Fruit fly (Drosophila melanogaster) whole organism: Measurements from ENCODE around the gene snz.

ENCODE experiments used
- Dll ChIP-seq: fragments of >200 bp; optimal IDR thresholded peaks from 2 replicates; lab custom pipeline; 2017
- EcR ChIP-seq, 2 experiments: fragments of >200 bp; optimal IDR thresholded peaks; 2 replicates each; lab custom pipeline; 2017; ENCODE audit warnings: missing biosample characterization in 2 of 2, missing genetic modification characterization in 2 of 2, missing genetic modification reagents in 2 of 2
- pan ChIP-seq: fragments of >200 bp; optimal IDR thresholded peaks from 2 replicates; lab custom pipeline; 2017
- psq ChIP-seq: fragments of >200 bp; optimal IDR thresholded peaks from 2 replicates; lab custom pipeline; 2017

- TF ChIP-seq pan (lab: Kevin White, UChicago) = no peak
- TF ChIP-seq Dll (lab: Kevin White, UChicago) = no peak
- no peak for TF ChIP-seq psq (lab: Kevin White, UChicago)
- TF ChIP-seq EcR (GFP tag; optimal IDR thresholded peaks at IDR 0.05; lab: Kevin White, UChicago) = no peak
Observed at dm6 chrX:7933210-7933915, 21.5 kb downstream of the snz start, which contains the start of the genes Dhdds and RpS14a.
